Worm (Caenorhabditis elegans): ENCODE results near the gene str-256.

ce11 chrV:505191-505590 lies 4.1 kb upstream of the str-256 start, which contains the start of gene srlf-19:
- no peak for TF ChIP-seq ceh-16 (tag; optimal IDR thresholded peaks at IDR 0.05)
- TF ChIP-seq nhr-28 (tag; optimal IDR thresholded peaks at IDR 0.05), result no peak
- no peak for TF ChIP-seq ZK546.5 (tag; optimal IDR thresholded peaks at IDR 0.05)
- TF ChIP-seq zag-1 (tag; optimal IDR thresholded peaks at IDR 0.05), result no peak
- no peak for TF ChIP-seq fkh-10 (GFP tag; optimal IDR thresholded peaks at IDR 0.05)
- TF ChIP-seq pha-4 (tag; optimal IDR thresholded peaks at IDR 0.05), result no peak
- TF ChIP-seq nhr-12 (tag; optimal IDR thresholded peaks at IDR 0.05), result no peak
- TF ChIP-seq hmg-11 (tag; optimal IDR thresholded peaks at IDR 0.05), result no peak
- no peak for TF ChIP-seq unc-62 (GFP tag; optimal IDR thresholded peaks at IDR 0.05)
- TF ChIP-seq ceh-82 (tag; optimal IDR thresholded peaks at IDR 0.05), result no peak
- TF ChIP-seq snpc-4 (tag; optimal IDR thresholded peaks at IDR 0.05), result no peak
- TF ChIP-seq lin-39 (tag; optimal IDR thresholded peaks at IDR 0.05), result no peak
- no peak for TF ChIP-seq aly-2 (tag; optimal IDR thresholded peaks at IDR 0.05)

Data from whole organism, L3 larva.